Worm (Caenorhabditis elegans) whole organism, L1 larva: ENCODE results near the gene F17H10.4.

Source experiments
- C04F5.9 ChIP-seq: sonication (generic microtip); optimal IDR thresholded peaks from 2 replicates; lab custom pipeline; 2016; ENCODE audit warnings: missing genetic modification characterization, missing compliant biosample characterization
- C16A3.4 ChIP-seq: fragments of 150-350 bp; optimal IDR thresholded peaks from 2 replicates; lab custom pipeline; 2014; ENCODE audit warnings: missing biosample characterization, missing genetic modification characterization
- C34B4.2 ChIP-seq: sonication (generic microtip); optimal IDR thresholded peaks from 2 replicates; lab custom pipeline; 2017; ENCODE audit warnings: mild to moderate bottlenecking, missing genetic modification characterization, missing compliant biosample characterization
- Y116A8C.19 ChIP-seq: sonication (generic microtip); optimal IDR thresholded peaks from 2 replicates; lab custom pipeline; 2016; ENCODE audit warnings: missing compliant biosample characterization, missing genetic modification characterization, borderline replicate concordance
- alr-1 ChIP-seq: fragments of 200-800 bp; sonication (Bioruptor generic); optimal IDR thresholded peaks from 2 replicates; lab custom pipeline; 2018; ENCODE audit warnings: borderline replicate concordance, mild to moderate bottlenecking, missing genetic modification characterization, missing compliant biosample characterization
- aly-2 ChIP-seq: fragments of 150-350 bp; optimal IDR thresholded peaks from 2 replicates; lab custom pipeline; 2014; ENCODE audit warnings: missing biosample characterization, missing genetic modification characterization
- ama-1 ChIP-seq: fragments of 150-350 bp; optimal IDR thresholded peaks from 2 replicates; lab custom pipeline; 2014
- blmp-1 ChIP-seq: fragments of 150-350 bp; optimal IDR thresholded peaks from 2 replicates; lab custom pipeline; 2014; ENCODE audit warnings: missing biosample characterization, missing genetic modification characterization
- ceh-63 ChIP-seq: fragments of 200-800 bp; sonication (Bioruptor generic); optimal IDR thresholded peaks from 2 replicates; lab custom pipeline; 2018; ENCODE audit warnings: mild to moderate bottlenecking, missing genetic modification characterization, missing compliant biosample characterization
- ceh-82 ChIP-seq, 3 experiments: fragments of 150-350 bp in 1 of 3; sonication (generic microtip) in 2 of 3; optimal IDR thresholded peaks; 2 replicates each; lab custom pipeline; 2014 to 2017; ENCODE audit warnings: missing biosample characterization in 3 of 3, missing genetic modification characterization in 3 of 3
- ceh-88 ChIP-seq: fragments of 200-800 bp; sonication (Bioruptor generic); IDR thresholded peaks from 2 replicates; pipeline ENCODE4 v1.3.6; 2022; ENCODE audit warnings: missing genetic modification characterization, missing compliant biosample characterization
- ceh-90 ChIP-seq: sonication (generic microtip); optimal IDR thresholded peaks from 2 replicates; lab custom pipeline; 2016; ENCODE audit warnings: missing genetic modification characterization, missing compliant biosample characterization
- ces-1 ChIP-seq: fragments of 150-350 bp; optimal IDR thresholded peaks from 2 replicates; lab custom pipeline; 2014; ENCODE audit warnings: missing biosample characterization, missing genetic modification reagents, missing genetic modification characterization
- dpl-1 ChIP-seq, 3 experiments: fragments of 150-350 bp in 2 of 3; sonication (generic microtip) in 1 of 3; optimal IDR thresholded peaks; 2 replicates each; lab custom pipeline; 2014 to 2017; ENCODE audit warnings: missing biosample characterization in 3 of 3, missing genetic modification characterization in 3 of 3, missing genetic modification reagents in 3 of 3
- egl-13 ChIP-seq: sonication (generic microtip); optimal IDR thresholded peaks from 2 replicates; lab custom pipeline; 2016; ENCODE audit warnings: missing genotype, missing genetic modification reagents, missing genetic modification characterization, missing compliant biosample characterization
- egl-27 ChIP-seq, 2 experiments: fragments of 150-350 bp in 1 of 2; sonication (generic microtip); optimal IDR thresholded peaks; 3 replicates each; lab custom pipeline; 2017 to 2018; ENCODE audit warnings: missing biosample characterization in 2 of 2, missing genetic modification characterization in 2 of 2, missing genetic modification reagents in 2 of 2
- elt-3 ChIP-seq, 6 experiments: fragments of 150-350 bp in 1 of 6; sonication (generic microtip); optimal IDR thresholded peaks; 2 replicates each; lab custom pipeline; 2017 to 2018; ENCODE audit warnings: missing biosample characterization in 6 of 6, missing genetic modification characterization in 6 of 6, inconsistent platforms in 1 of 6
- fkh-4 ChIP-seq: sonication (generic microtip); optimal IDR thresholded peaks from 2 replicates; lab custom pipeline; 2016; ENCODE audit warnings: missing compliant biosample characterization, missing genetic modification characterization, borderline replicate concordance
- fkh-8 ChIP-seq: sonication (generic microtip); optimal IDR thresholded peaks from 2 replicates; lab custom pipeline; 2016; ENCODE audit warnings: mild to moderate bottlenecking, missing genetic modification characterization, missing compliant biosample characterization
- fos-1 ChIP-seq: fragments of 150-350 bp; optimal IDR thresholded peaks from 2 replicates; lab custom pipeline; 2014; ENCODE audit warnings: missing biosample characterization, missing genetic modification characterization
- hlh-17 ChIP-seq: fragments of 200-800 bp; sonication (Bioruptor generic); optimal IDR thresholded peaks from 2 replicates; lab custom pipeline; 2018; ENCODE audit warnings: missing genetic modification characterization, mild to moderate bottlenecking, missing compliant biosample characterization, moderate library complexity, borderline replicate concordance
- hlh-4 ChIP-seq: sonication (generic microtip); optimal IDR thresholded peaks from 2 replicates; lab custom pipeline; 2016; ENCODE audit warnings: mild to moderate bottlenecking, missing genetic modification characterization, missing compliant biosample characterization
- hpl-2 ChIP-seq: fragments of 150-350 bp; optimal IDR thresholded peaks from 2 replicates; lab custom pipeline; 2014; ENCODE audit warnings: missing biosample characterization, missing genetic modification reagents, missing genetic modification characterization
- isw-1 ChIP-seq: fragments of 200-800 bp; sonication (Bioruptor generic); IDR thresholded peaks from 2 replicates; pipeline ENCODE4 v1.3.6; 2022; ENCODE audit warnings: missing genetic modification characterization, missing compliant biosample characterization
- lin-14 ChIP-seq: fragments of 200-800 bp; sonication (Bioruptor generic); optimal IDR thresholded peaks from 2 replicates; lab custom pipeline; 2018; ENCODE audit warnings: mild to moderate bottlenecking, missing genetic modification characterization, moderate library complexity, missing compliant biosample characterization
- lin-15B ChIP-seq: fragments of 150-350 bp; sonication (generic microtip); optimal IDR thresholded peaks from 3 replicates; lab custom pipeline; 2014; ENCODE audit warnings: missing biosample characterization, missing genetic modification characterization
- lir-3 ChIP-seq: sonication (generic microtip); optimal IDR thresholded peaks from 2 replicates; lab custom pipeline; 2016; ENCODE audit warnings: mild to moderate bottlenecking, missing genetic modification characterization, moderate library complexity, missing compliant biosample characterization; ENCODE audit not compliant: poor library complexity
- lsy-2 ChIP-seq, 2 experiments: fragments of 150-350 bp; optimal IDR thresholded peaks; 2 replicates each; lab custom pipeline; 2014; ENCODE audit warnings: missing biosample characterization in 2 of 2, missing genetic modification characterization in 2 of 2
- mdl-1 ChIP-seq, 2 experiments: fragments of 150-350 bp; optimal IDR thresholded peaks; 2 replicates each; lab custom pipeline; 2014 to 2017; ENCODE audit warnings: missing biosample characterization in 2 of 2, missing genetic modification characterization in 2 of 2, inconsistent platforms in 1 of 2
- mep-1 ChIP-seq: fragments of 150-350 bp; optimal IDR thresholded peaks from 2 replicates; lab custom pipeline; 2014; ENCODE audit warnings: missing biosample characterization, missing genetic modification characterization
- nhr-11 ChIP-seq: fragments of 150-350 bp; optimal IDR thresholded peaks from 2 replicates; lab custom pipeline; 2014; ENCODE audit warnings: missing biosample characterization, missing genetic modification characterization
- nhr-19 ChIP-seq: fragments of 200-800 bp; sonication (Bioruptor generic); conservative IDR thresholded peaks from 2 replicates; pipeline ENCODE4 v1.3.6; 2022; ENCODE audit warnings: missing genetic modification characterization, missing compliant biosample characterization
- nhr-20 ChIP-seq: sonication (generic microtip); optimal IDR thresholded peaks from 2 replicates; lab custom pipeline; 2016; ENCODE audit warnings: mild to moderate bottlenecking, missing genetic modification characterization, missing compliant biosample characterization
- nhr-237 ChIP-seq: fragments of 150-350 bp; optimal IDR thresholded peaks from 2 replicates; lab custom pipeline; 2014; ENCODE audit warnings: missing biosample characterization, missing genetic modification characterization
- nhr-71 ChIP-seq: sonication (generic microtip); optimal IDR thresholded peaks from 2 replicates; lab custom pipeline; 2016; ENCODE audit warnings: mild to moderate bottlenecking, missing genetic modification characterization, moderate library complexity, missing compliant biosample characterization
- nhr-85 ChIP-seq: sonication (generic microtip); peaks from one replicate; lab custom pipeline; 2016; ENCODE audit warnings: missing genetic modification characterization, inconsistent platforms, missing compliant biosample characterization
- nhr-90 ChIP-seq: sonication (generic microtip); optimal IDR thresholded peaks from 2 replicates; lab custom pipeline; 2016; ENCODE audit warnings: mild to moderate bottlenecking, missing genetic modification characterization, missing compliant biosample characterization; ENCODE audit not compliant: poor library complexity
- pax-3 ChIP-seq: fragments of 200-800 bp; sonication (Bioruptor generic); optimal IDR thresholded peaks from 2 replicates; lab custom pipeline; 2018; ENCODE audit warnings: mild to moderate bottlenecking, missing genetic modification characterization, moderate library complexity, missing compliant biosample characterization
- rnt-1 ChIP-seq: sonication (generic microtip); optimal IDR thresholded peaks from 2 replicates; lab custom pipeline; 2016; ENCODE audit warnings: mild to moderate bottlenecking, missing genetic modification characterization, moderate library complexity, missing compliant biosample characterization
- skn-1 ChIP-seq: fragments of 150-350 bp; optimal IDR thresholded peaks from 2 replicates; lab custom pipeline; 2014; ENCODE audit warnings: missing biosample characterization, missing genetic modification characterization
- snpc-4 ChIP-seq: fragments of 150-350 bp; optimal IDR thresholded peaks from 2 replicates; lab custom pipeline; 2014; ENCODE audit warnings: missing biosample characterization, missing genetic modification characterization
- sptf-1 ChIP-seq: fragments of 150-350 bp; optimal IDR thresholded peaks from 2 replicates; lab custom pipeline; 2014; ENCODE audit warnings: missing biosample characterization, missing genetic modification characterization
- sup-37 ChIP-seq: fragments of 200-800 bp; sonication (Bioruptor generic); optimal IDR thresholded peaks from 2 replicates; lab custom pipeline; 2018; ENCODE audit warnings: mild to moderate bottlenecking, missing genetic modification characterization, missing compliant biosample characterization
- swsn-7 ChIP-seq: sonication (generic microtip); optimal IDR thresholded peaks from 2 replicates; lab custom pipeline; 2016; ENCODE audit warnings: missing genetic modification characterization, missing compliant biosample characterization
- tlp-1 ChIP-seq: fragments of 150-350 bp; optimal IDR thresholded peaks from 2 replicates; lab custom pipeline; 2014; ENCODE audit warnings: missing biosample characterization, missing genetic modification characterization
- unc-130 ChIP-seq: fragments of 150-350 bp; optimal IDR thresholded peaks from 2 replicates; lab custom pipeline; 2017; ENCODE audit warnings: missing biosample characterization, missing genetic modification characterization, inconsistent platforms
- unc-30 ChIP-seq: sonication (generic microtip); optimal IDR thresholded peaks from 2 replicates; lab custom pipeline; 2017; ENCODE audit warnings: missing biosample characterization, missing genetic modification characterization
- unc-62 ChIP-seq: fragments of 150-350 bp; optimal IDR thresholded peaks from 2 replicates; lab custom pipeline; 2014; ENCODE audit warnings: missing biosample characterization, missing genetic modification reagents, missing genetic modification characterization
- unc-86 ChIP-seq: sonication (generic microtip); optimal IDR thresholded peaks from 2 replicates; lab custom pipeline; 2016; ENCODE audit warnings: missing genetic modification characterization, missing compliant biosample characterization
- unc-98 ChIP-seq: fragments of 200-800 bp; sonication (Bioruptor generic); IDR thresholded peaks from 2 replicates; pipeline ENCODE4 v1.3.6; 2022; ENCODE audit warnings: missing genetic modification characterization, missing compliant biosample characterization
- vab-15 ChIP-seq: sonication (generic microtip); optimal IDR thresholded peaks from 2 replicates; lab custom pipeline; 2017; ENCODE audit warnings: missing genotype, mild to moderate bottlenecking, missing genetic modification characterization, missing compliant biosample characterization
- ztf-11 ChIP-seq, 2 experiments: sonication (generic microtip); optimal IDR thresholded peaks; 2 replicates each; lab custom pipeline; 2016 to 2017; ENCODE audit warnings: missing genetic modification characterization in 2 of 2, missing biosample characterization in 1 of 2, missing compliant biosample characterization in 1 of 2
- ztf-4 ChIP-seq: fragments of 150-350 bp; optimal IDR thresholded peaks from 2 replicates; lab custom pipeline; 2014; ENCODE audit warnings: missing biosample characterization, missing genetic modification characterization

The F17H10.4 gene

ce11 chrX:13104966-13105365 lies 21.4 kb downstream of the F17H10.4 start, which contains the start of gene F17H10.1:
F17H10.1 (plus strand) TSS chrX:13105241.
- TF ChIP-seq mep-1 (peak; percentile 86), nhr-11 (no peak), unc-98 (GFP tag; lab: Robert Waterston, UW) (no peak), hlh-17 (GFP tag; lab: Kevin White, UChicago) (no peak), dpl-1 (GFP tag; optimal IDR thresholded peaks at IDR 0.05; lab: Kevin White, UChicago) (peak; percentile 17 to 47 (median 42)), lin-15B (tag; lab: Kevin White, UChicago) (no peak), ceh-82 (tag; optimal IDR thresholded peaks at IDR 0.05; lab: Kevin White, UChicago) (peak in 2 of 3 experiments; percentile 12 to 69), vab-15 (no peak), nhr-19 (GFP tag; lab: Robert Waterston, UW) (peak; percentile 84), lir-3 (tag; lab: Kevin White, UChicago) (peak; percentile 71), egl-27 (tag; optimal IDR thresholded peaks at IDR 0.05; lab: Kevin White, UChicago) (no peak), alr-1 (tag; lab: Kevin White, UChicago) (no peak), unc-130 (peak; percentile 86), ztf-4 (tag; lab: Kevin White, UChicago) (peak; percentile 38), egl-13 (tag; lab: Kevin White, UChicago) (no peak), lin-14 (GFP tag; lab: Kevin White, UChicago) (peak; percentile 95), unc-86 (tag; lab: Kevin White, UChicago) (no peak), rnt-1 (peak; percentile 91), pax-3 (peak; percentile 19), ztf-11 (tag; optimal IDR thresholded peaks at IDR 0.05; lab: Kevin White, UChicago) (no peak), aly-2 (no peak), ces-1 (GFP tag; lab: Kevin White, UChicago) (no peak), C04F5.9 (tag; lab: Kevin White, UChicago) (no peak), nhr-237 (tag; lab: Kevin White, UChicago) (no peak), nhr-71 (tag; lab: Kevin White, UChicago) (peak; percentile 92), tlp-1 (tag; lab: Kevin White, UChicago) (no peak), nhr-85 (tag; lab: Kevin White, UChicago) (peak; percentile 90), isw-1 (GFP tag; lab: Robert Waterston, UW) (no peak), swsn-7 (tag; lab: Kevin White, UChicago) (peak; percentile 58), hpl-2 (GFP tag; lab: Kevin White, UChicago) (no peak), hlh-4 (tag; lab: Kevin White, UChicago) (no peak), ceh-90 (tag; lab: Kevin White, UChicago) (peak; percentile 31), fkh-8 (tag; lab: Kevin White, UChicago) (peak; percentile 44), ceh-88 (0 out of 2 replicates have a peak, but pooled peaks have one; percentile 18), mdl-1 (tag; optimal IDR thresholded peaks at IDR 0.05; lab: Kevin White, UChicago) (peak; percentile 28 to 98), C34B4.2 (tag; lab: Kevin White, UChicago) (no peak), fos-1 (tag; lab: Kevin White, UChicago) (no peak), sup-37 (GFP tag; lab: Kevin White, UChicago) (no peak), nhr-90 (peak; percentile 85), nhr-20 (tag; lab: Kevin White, UChicago) (peak; percentile 93), snpc-4 (tag; lab: Kevin White, UChicago) (peak; percentile 3), C16A3.4 (tag; lab: Kevin White, UChicago) (peak; percentile 69), ama-1 (lab: Kevin White, UChicago) (no peak), unc-30 (tag; lab: Kevin White, UChicago) (no peak), elt-3 (tag; optimal IDR thresholded peaks at IDR 0.05; lab: Kevin White, UChicago) (peak in 5 of 6 experiments; percentile 30 to 95 (median 65)), unc-62 (GFP tag; lab: Kevin White, UChicago) (no peak), Y116A8C.19 (no peak), blmp-1 (tag; lab: Kevin White, UChicago) (peak; percentile 97), ceh-63 (no peak), sptf-1 (tag; lab: Kevin White, UChicago) (no peak), skn-1 (tag; lab: Kevin White, UChicago) (peak; percentile 55), fkh-4 (no peak), lsy-2 (tag; optimal IDR thresholded peaks at IDR 0.05; lab: Kevin White, UChicago) (peak in 1 of 2 experiments; percentile 56)
